Worm (Caenorhabditis elegans) whole organism, L3 larva: Measurements from ENCODE around the gene K07H8.2.

Experiments used
- R02D3.7 ChIP-seq: fragments of 150-350 bp; optimal IDR thresholded peaks from 2 replicates; lab custom pipeline; 2014; ENCODE audit warnings: missing biosample characterization, missing genetic modification characterization
- ZK546.5 ChIP-seq: sonication (generic microtip); optimal IDR thresholded peaks from 2 replicates; lab custom pipeline; 2017; ENCODE audit warnings: missing biosample characterization, missing genetic modification characterization
- aly-2 ChIP-seq: fragments of 150-350 bp; optimal IDR thresholded peaks from 2 replicates; lab custom pipeline; 2014; ENCODE audit warnings: missing biosample characterization, missing genetic modification characterization
- ceh-16 ChIP-seq: sonication (generic microtip); optimal IDR thresholded peaks from 2 replicates; lab custom pipeline; 2017; ENCODE audit warnings: missing biosample characterization, missing genetic modification characterization
- ceh-28 ChIP-seq: fragments of 150-350 bp; optimal IDR thresholded peaks from 2 replicates; lab custom pipeline; 2014; ENCODE audit warnings: missing biosample characterization, missing genetic modification reagents, missing genetic modification characterization
- ceh-82 ChIP-seq: fragments of 150-350 bp; optimal IDR thresholded peaks from 2 replicates; lab custom pipeline; 2014; ENCODE audit warnings: missing biosample characterization, missing genetic modification characterization
- ceh-9 ChIP-seq: sonication (generic microtip); optimal IDR thresholded peaks from 2 replicates; lab custom pipeline; 2018; ENCODE audit warnings: missing biosample characterization, missing genetic modification characterization
- daf-12 ChIP-seq: fragments of 150-350 bp; optimal IDR thresholded peaks from 2 replicates; lab custom pipeline; 2014; ENCODE audit warnings: missing biosample characterization, missing genetic modification reagents, missing genetic modification characterization
- egl-27 ChIP-seq: sonication (generic microtip); optimal IDR thresholded peaks from 4 replicates; lab custom pipeline; 2017; ENCODE audit warnings: missing biosample characterization, missing genetic modification reagents, missing genetic modification characterization
- egl-5 ChIP-seq: fragments of 150-350 bp; optimal IDR thresholded peaks from 2 replicates; lab custom pipeline; 2017; ENCODE audit warnings: missing biosample characterization, missing genetic modification reagents, missing genetic modification characterization, inconsistent platforms
- elt-1 ChIP-seq: fragments of 150-350 bp; optimal IDR thresholded peaks from 2 replicates; lab custom pipeline; 2014; ENCODE audit warnings: missing biosample characterization, missing genetic modification characterization
- elt-2 ChIP-seq: sonication (generic microtip); optimal IDR thresholded peaks from 2 replicates; lab custom pipeline; 2016; ENCODE audit warnings: missing genetic modification reagents, mild to moderate bottlenecking, missing genetic modification characterization, missing compliant biosample characterization
- elt-3 ChIP-seq, 3 experiments: fragments of 150-350 bp in 1 of 3; sonication (generic microtip) in 2 of 3; optimal IDR thresholded peaks; 2 replicates in 2 of 3; 4 replicates in 1 of 3; lab custom pipeline; 2014 to 2017; ENCODE audit warnings: missing biosample characterization in 3 of 3, missing genetic modification characterization in 3 of 3
- eor-1 ChIP-seq, 2 experiments: fragments of 150-350 bp; optimal IDR thresholded peaks; 2 replicates each; lab custom pipeline; 2014 to 2018; ENCODE audit warnings: missing biosample characterization in 2 of 2, missing genetic modification characterization in 2 of 2
- fkh-10 ChIP-seq: sonication (generic microtip); optimal IDR thresholded peaks from 2 replicates; lab custom pipeline; 2017; ENCODE audit warnings: missing biosample characterization, missing genetic modification reagents, missing genetic modification characterization
- hmg-11 ChIP-seq: sonication (generic microtip); optimal IDR thresholded peaks from 2 replicates; lab custom pipeline; 2016; ENCODE audit warnings: missing genetic modification characterization, missing compliant biosample characterization
- jun-1 ChIP-seq: fragments of 150-350 bp; optimal IDR thresholded peaks from 2 replicates; lab custom pipeline; 2014; ENCODE audit warnings: missing biosample characterization, missing genetic modification reagents, missing genetic modification characterization
- lin-15B ChIP-seq: fragments of 150-350 bp; optimal IDR thresholded peaks from 2 replicates; lab custom pipeline; 2014; ENCODE audit warnings: missing biosample characterization, missing genetic modification characterization
- lin-39 ChIP-seq: fragments of 150-350 bp; optimal IDR thresholded peaks from 2 replicates; lab custom pipeline; 2018; ENCODE audit warnings: missing biosample characterization, missing genetic modification reagents, missing genetic modification characterization
- lsy-12 ChIP-seq: sonication (generic microtip); optimal IDR thresholded peaks from 2 replicates; lab custom pipeline; 2016; ENCODE audit warnings: mild to moderate bottlenecking, missing genetic modification characterization, missing compliant biosample characterization
- mml-1 ChIP-seq: fragments of 150-350 bp; sonication (generic microtip); optimal IDR thresholded peaks from 3 replicates; lab custom pipeline; 2014; ENCODE audit warnings: missing biosample characterization, missing genetic modification characterization
- nhr-11 ChIP-seq: fragments of 150-350 bp; optimal IDR thresholded peaks from 2 replicates; lab custom pipeline; 2014; ENCODE audit warnings: missing biosample characterization, missing genetic modification characterization
- nhr-23 ChIP-seq: fragments of 150-350 bp; optimal IDR thresholded peaks from 2 replicates; lab custom pipeline; 2014; ENCODE audit warnings: missing biosample characterization, missing genetic modification reagents, missing genetic modification characterization
- nhr-237 ChIP-seq: fragments of 150-350 bp; optimal IDR thresholded peaks from 2 replicates; lab custom pipeline; 2014; ENCODE audit warnings: missing biosample characterization, missing genetic modification characterization
- nhr-43 ChIP-seq: sonication (generic microtip); optimal IDR thresholded peaks from 2 replicates; lab custom pipeline; 2016; ENCODE audit warnings: mild to moderate bottlenecking, missing genetic modification characterization, missing compliant biosample characterization; ENCODE audit not compliant: poor library complexity, severe bottlenecking
- nhr-67 ChIP-seq: fragments of 150-350 bp; optimal IDR thresholded peaks from 2 replicates; lab custom pipeline; 2014; ENCODE audit warnings: missing biosample characterization, missing genetic modification characterization
- nhr-76 ChIP-seq: fragments of 150-350 bp; sonication (generic microtip); optimal IDR thresholded peaks from 5 replicates; lab custom pipeline; 2014; ENCODE audit warnings: missing biosample characterization, missing genetic modification characterization
- nhr-77 ChIP-seq: fragments of 150-350 bp; optimal IDR thresholded peaks from 2 replicates; lab custom pipeline; 2014; ENCODE audit warnings: missing biosample characterization, missing genetic modification characterization
- pha-4 ChIP-seq: fragments of 150-350 bp; optimal IDR thresholded peaks from 2 replicates; lab custom pipeline; 2014; ENCODE audit warnings: missing biosample characterization, missing genetic modification reagents, missing genetic modification characterization
- pqm-1 ChIP-seq: fragments of 150-350 bp; optimal IDR thresholded peaks from 2 replicates; lab custom pipeline; 2017; ENCODE audit warnings: missing biosample characterization, missing genetic modification characterization, inconsistent platforms
- sea-2 ChIP-seq: fragments of 150-350 bp; sonication (generic microtip); optimal IDR thresholded peaks from 4 replicates; lab custom pipeline; 2014; ENCODE audit warnings: missing biosample characterization, missing genetic modification reagents, missing genetic modification characterization
- snpc-4 ChIP-seq: fragments of 150-350 bp; optimal IDR thresholded peaks from 2 replicates; lab custom pipeline; 2014; ENCODE audit warnings: missing biosample characterization, missing genetic modification characterization
- tbx-2 ChIP-seq: sonication (generic microtip); optimal IDR thresholded peaks from 2 replicates; lab custom pipeline; 2016; ENCODE audit warnings: mild to moderate bottlenecking, missing genetic modification characterization, missing compliant biosample characterization
- unc-39 ChIP-seq: sonication (generic microtip); optimal IDR thresholded peaks from 4 replicates; lab custom pipeline; 2017; ENCODE audit warnings: missing biosample characterization, missing genetic modification characterization
- zag-1 ChIP-seq: fragments of 150-350 bp; optimal IDR thresholded peaks from 2 replicates; lab custom pipeline; 2014; ENCODE audit warnings: missing biosample characterization, missing genetic modification characterization
- ztf-11 ChIP-seq: fragments of 150-350 bp; optimal IDR thresholded peaks from 2 replicates; lab custom pipeline; 2014; ENCODE audit warnings: missing biosample characterization, missing genetic modification characterization

K07H8.2 gene

DNA sequence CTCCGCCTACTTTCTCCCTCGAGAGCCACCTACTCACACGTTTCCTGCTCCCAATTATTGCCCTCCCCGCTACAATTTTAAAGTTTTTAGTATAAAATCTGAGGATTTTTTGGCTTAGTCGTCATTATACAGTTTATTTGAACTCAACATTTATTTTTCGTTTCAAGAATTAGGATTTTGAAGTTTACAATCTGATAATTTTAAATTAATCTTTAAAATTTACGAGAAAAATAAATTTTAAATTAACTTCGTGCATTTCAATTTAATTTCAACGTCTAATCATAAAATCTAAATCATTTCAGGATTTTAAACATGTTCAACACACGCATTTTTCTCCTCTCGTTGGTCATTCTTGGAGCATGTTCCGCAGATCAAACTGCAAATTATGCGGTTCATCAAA is 37.6 kb downstream of the K07H8.2 start, which contains the start of gene F35H10.2:
Gene F35H10.2 (plus strand): TSS at position 301 of the 400 bp plus-strand sequence.
- TF ChIP-seq elt-1 (tag; lab: Kevin White, UChicago), result no peak

DNA sequence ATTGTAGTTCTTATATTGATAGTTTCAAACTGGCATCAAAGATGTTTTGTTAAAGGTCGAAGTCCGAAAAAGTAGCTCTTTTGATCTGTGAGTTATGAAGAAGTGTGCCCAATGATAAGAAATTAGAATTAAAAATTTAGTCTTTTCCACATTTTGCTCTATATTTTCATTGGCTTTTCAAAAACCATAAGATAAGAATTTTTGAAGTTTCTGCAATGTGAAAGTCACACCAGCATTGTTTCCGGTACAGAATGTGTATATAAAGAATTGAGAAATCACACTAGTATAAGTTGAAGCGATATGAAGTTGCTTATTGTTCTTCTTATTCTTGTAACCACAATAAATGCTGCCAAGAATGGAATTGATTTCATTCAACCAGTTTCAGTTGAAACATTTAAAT is 41.2 kb downstream of the K07H8.2 start, which contains the start of gene lys-10:
Gene lys-10 (plus strand): TSS at position 301 of the 400 bp plus-strand sequence.
- TF ChIP-seq mml-1, result no peak
- TF ChIP-seq lsy-12, result no peak
- TF ChIP-seq nhr-11 (tag; lab: Kevin White, UChicago), result no peak
- TF ChIP-seq ztf-11, result no peak
- TF ChIP-seq nhr-23 (tag; lab: Kevin White, UChicago), result no peak
- no peak for TF ChIP-seq fkh-10 (GFP tag; lab: Kevin White, UChicago)
- no peak for TF ChIP-seq egl-27
- TF ChIP-seq ceh-9 (tag; lab: Kevin White, UChicago), result no peak
- TF ChIP-seq snpc-4 (tag; lab: Kevin White, UChicago), result no peak
- no peak for TF ChIP-seq ceh-28 (tag; lab: Kevin White, UChicago)
- no peak for TF ChIP-seq pqm-1 (tag; lab: Kevin White, UChicago)
- no peak for TF ChIP-seq nhr-67
- TF ChIP-seq ZK546.5 (tag; lab: Kevin White, UChicago), result no peak
- no peak for TF ChIP-seq nhr-76 (tag; lab: Kevin White, UChicago)
- no peak for TF ChIP-seq nhr-237
- TF ChIP-seq lin-39 (tag; lab: Kevin White, UChicago), result no peak
- no peak for TF ChIP-seq jun-1 (tag; lab: Kevin White, UChicago)
- TF ChIP-seq elt-1 (tag; lab: Kevin White, UChicago), result no peak
- no peak for TF ChIP-seq tbx-2

ce11 chrIV:8333034-8333433 is 41.7 kb downstream of the K07H8.2 start:
- TF ChIP-seq egl-27 (no peak), unc-39 (tag; lab: Kevin White, UChicago) (no peak), pqm-1 (tag; lab: Kevin White, UChicago) (no peak), ceh-9 (tag; lab: Kevin White, UChicago) (no peak), ceh-82 (tag; lab: Kevin White, UChicago) (no peak)
- TF ChIP-seq, all 47 proteins: peak for 0

DNA sequence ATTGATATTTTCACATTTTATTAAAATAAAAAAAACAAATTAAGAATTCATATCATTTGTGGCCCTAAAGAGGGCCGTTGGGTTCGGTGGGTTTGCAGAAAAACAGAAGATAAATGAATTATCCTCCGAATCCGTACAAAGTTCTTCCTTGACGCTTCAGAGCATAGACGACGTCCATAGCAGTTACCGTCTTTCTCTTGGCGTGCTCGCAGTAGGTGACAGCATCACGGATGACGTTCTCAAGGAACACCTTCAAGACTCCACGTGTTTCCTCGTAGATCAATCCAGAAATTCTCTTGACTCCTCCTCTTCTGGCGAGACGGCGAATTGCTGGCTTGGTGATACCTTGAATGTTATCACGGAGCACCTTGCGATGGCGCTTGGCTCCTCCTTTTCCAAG is 42.2 kb downstream of the K07H8.2 start:
- no peak for TF ChIP-seq elt-3 (tag; optimal IDR thresholded peaks at IDR 0.05; lab: Kevin White, UChicago)
- no peak for TF ChIP-seq tbx-2
- TF ChIP-seq eor-1 (tag; optimal IDR thresholded peaks at IDR 0.05; lab: Kevin White, UChicago), result no peak
- no peak for TF ChIP-seq zag-1 (tag; lab: Kevin White, UChicago)
- no peak for TF ChIP-seq ceh-16 (tag; lab: Kevin White, UChicago)
- TF ChIP-seq sea-2, result no peak
- TF ChIP-seq elt-2, result no peak
- no peak for TF ChIP-seq pqm-1 (tag; lab: Kevin White, UChicago)
- TF ChIP-seq unc-39 (tag; lab: Kevin White, UChicago), result no peak
- TF ChIP-seq nhr-43 (tag; lab: Kevin White, UChicago), result no peak
- TF ChIP-seq nhr-11 (tag; lab: Kevin White, UChicago), result no peak
- no peak for TF ChIP-seq nhr-23 (tag; lab: Kevin White, UChicago)
- TF ChIP-seq fkh-10 (GFP tag; lab: Kevin White, UChicago), result no peak
- TF ChIP-seq nhr-77 (tag; lab: Kevin White, UChicago), result no peak
- no peak for TF ChIP-seq pha-4 (tag; lab: Kevin White, UChicago)
- TF ChIP-seq nhr-67, result no peak
- TF ChIP-seq egl-5 (tag; lab: Kevin White, UChicago), result no peak
- TF ChIP-seq, all 47 proteins: peak for 0

- TF ChIP-seq hmg-11 (no peak), ceh-28 (tag; lab: Kevin White, UChicago) (no peak), fkh-10 (GFP tag; lab: Kevin White, UChicago) (no peak), daf-12 (tag; lab: Kevin White, UChicago) (no peak), aly-2 (tag; lab: Kevin White, UChicago) (no peak), nhr-76 (tag; lab: Kevin White, UChicago) (no peak), nhr-67 (no peak), R02D3.7 (no peak), jun-1 (tag; lab: Kevin White, UChicago) (no peak), mml-1 (no peak), snpc-4 (tag; lab: Kevin White, UChicago) (no peak), ZK546.5 (tag; lab: Kevin White, UChicago) (no peak), egl-5 (tag; lab: Kevin White, UChicago) (no peak), lin-15B (no peak), zag-1 (tag; lab: Kevin White, UChicago) (no peak)
- TF ChIP-seq, all 47 proteins: peak for 0
Observed at ce11 chrIV:8333954-8333987, 42.4 kb downstream of the K07H8.2 start, which contains the start of gene his-31. Gene his-31 (minus strand): TSS chrIV:8333983.
